Fruit fly (Drosophila melanogaster) whole organism, embryonic: ENCODE measurements around the gene CG3726.

Experiments used
- Asciz ChIP-seq: fragments of 200-800 bp; sonication (Bioruptor generic); optimal IDR thresholded peaks from 2 replicates; lab custom pipeline; 2017; ENCODE audit warnings: missing biosample characterization, mild to moderate bottlenecking, missing genetic modification characterization, missing genetic modification reagents
- B-H2 ChIP-seq: fragments of 200-800 bp; sonication (Bioruptor generic); optimal IDR thresholded peaks from 2 replicates; lab custom pipeline; 2018; ENCODE audit warnings: missing biosample characterization, mild to moderate bottlenecking, missing genetic modification characterization
- CG10979 ChIP-seq: fragments of 200-800 bp; sonication (Bioruptor generic); optimal IDR thresholded peaks from 2 replicates; lab custom pipeline; 2018; ENCODE audit warnings: missing biosample characterization, mild to moderate bottlenecking, missing genetic modification characterization, moderate library complexity
- CG12299 ChIP-seq: fragments of 200-800 bp; sonication (Bioruptor generic); optimal IDR thresholded peaks from 2 replicates; lab custom pipeline; 2018; ENCODE audit warnings: missing biosample characterization, mild to moderate bottlenecking, missing genetic modification characterization
- CG2712 ChIP-seq: fragments of 200-800 bp; optimal IDR thresholded peaks from 3 replicates; lab custom pipeline; 2019; ENCODE audit warnings: missing biosample characterization, mild to moderate bottlenecking, missing genetic modification characterization, moderate library complexity
- CG6683 ChIP-seq: fragments of 200-800 bp; sonication (Bioruptor generic); optimal IDR thresholded peaks from 2 replicates; lab custom pipeline; 2017; ENCODE audit warnings: missing biosample characterization, mild to moderate bottlenecking, missing genetic modification characterization, missing genetic modification reagents
- CG6791 ChIP-seq: fragments of 200-800 bp; sonication (Bioruptor generic); IDR thresholded peaks from 3 replicates; pipeline ENCODE4 v1.3.6; 2022; ENCODE audit warnings: missing biosample characterization, missing genetic modification characterization; ENCODE audit not compliant: partially characterized antibody
- CG7839 ChIP-seq: fragments of 200-800 bp; sonication (Bioruptor generic); optimal IDR thresholded peaks from 3 replicates; lab custom pipeline; 2018; ENCODE audit warnings: missing biosample characterization, mild to moderate bottlenecking, missing genetic modification characterization, moderate library complexity
- CG8478 ChIP-seq: fragments of >200 bp; optimal IDR thresholded peaks from 2 replicates; lab custom pipeline; 2018
- CG9437 ChIP-seq: fragments of 200-800 bp; sonication (Bioruptor generic); optimal IDR thresholded peaks from 2 replicates; lab custom pipeline; 2018; ENCODE audit warnings: missing biosample characterization, mild to moderate bottlenecking, missing genetic modification characterization
- CG9727 ChIP-seq: fragments of 200-800 bp; sonication (Bioruptor generic); optimal IDR thresholded peaks from 3 replicates; lab custom pipeline; 2017; ENCODE audit warnings: missing biosample characterization, mild to moderate bottlenecking, missing genetic modification characterization
- CoRest ChIP-seq: fragments of 200-800 bp; sonication (Bioruptor generic); optimal IDR thresholded peaks from 3 replicates; lab custom pipeline; 2018; ENCODE audit warnings: missing biosample characterization, mild to moderate bottlenecking, missing genetic modification characterization, moderate library complexity
- Dbx ChIP-seq: fragments of 200-800 bp; sonication (Bioruptor generic); IDR thresholded peaks from 3 replicates; pipeline ENCODE4 v1.3.6; 2022; ENCODE audit warnings: missing biosample characterization, missing genetic modification characterization
- Deaf1 ChIP-seq: fragments of 200-800 bp; optimal IDR thresholded peaks from 3 replicates; lab custom pipeline; 2019; ENCODE audit warnings: missing biosample characterization, mild to moderate bottlenecking, missing genetic modification characterization, moderate library complexity
- Dip2 ChIP-seq: fragments of 200-800 bp; sonication (Bioruptor generic); IDR thresholded peaks from 2 replicates; pipeline ENCODE4 v1.3.6; 2022; ENCODE audit warnings: missing biosample characterization, missing genetic modification characterization
- Dip3 ChIP-seq: fragments of 200-800 bp; sonication (Bioruptor generic); optimal IDR thresholded peaks from 3 replicates; lab custom pipeline; 2016; ENCODE audit warnings: missing biosample characterization, missing genetic modification characterization
- HHEX ChIP-seq: fragments of 200-800 bp; sonication (Bioruptor generic); optimal IDR thresholded peaks from 3 replicates; lab custom pipeline; 2017; ENCODE audit warnings: missing biosample characterization, mild to moderate bottlenecking, missing genetic modification characterization, missing genetic modification reagents
- Hey ChIP-seq: fragments of 200-800 bp; sonication (Bioruptor generic); optimal IDR thresholded peaks from 3 replicates; lab custom pipeline; 2018; ENCODE audit warnings: missing biosample characterization, mild to moderate bottlenecking, missing genetic modification characterization
- Hmr ChIP-seq: fragments of 200-800 bp; sonication (Bioruptor generic); optimal IDR thresholded peaks from 3 replicates; lab custom pipeline; 2017; ENCODE audit warnings: mild to moderate bottlenecking, missing biosample characterization, missing genetic modification reagents, missing genetic modification characterization
- Pdp1 ChIP-seq, 2 experiments: fragments of 200-800 bp; sonication (Bioruptor generic); optimal IDR thresholded peaks; 3 replicates each; lab custom pipeline; 2016; ENCODE audit warnings: missing biosample characterization in 2 of 2, missing genetic modification characterization in 2 of 2, mild to moderate bottlenecking in 1 of 2, moderate library complexity in 1 of 2
- Xbp1 ChIP-seq: fragments of 200-800 bp; sonication (Bioruptor generic); optimal IDR thresholded peaks from 3 replicates; lab custom pipeline; 2016; ENCODE audit warnings: missing biosample characterization, mild to moderate bottlenecking, missing genetic modification characterization
- bab2 ChIP-seq: fragments of 200-800 bp; sonication (Bioruptor generic); optimal IDR thresholded peaks from 2 replicates; lab custom pipeline; 2016; ENCODE audit warnings: missing biosample characterization, missing genetic modification characterization
- br ChIP-seq: fragments of >200 bp; optimal IDR thresholded peaks from 2 replicates; lab custom pipeline; 2017
- caup ChIP-seq: fragments of 200-800 bp; sonication (Bioruptor generic); optimal IDR thresholded peaks from 3 replicates; lab custom pipeline; 2017; ENCODE audit warnings: missing biosample characterization, mild to moderate bottlenecking, missing genetic modification characterization, moderate library complexity; ENCODE audit not compliant: severe bottlenecking
- dan ChIP-seq: fragments of 200-800 bp; sonication (Bioruptor generic); IDR thresholded peaks from 2 replicates; pipeline ENCODE4 v1.3.6; 2022; ENCODE audit warnings: missing biosample characterization, missing genetic modification characterization
- dati ChIP-seq: fragments of 200-800 bp; sonication (Bioruptor generic); IDR thresholded peaks from 2 replicates; pipeline ENCODE4 v1.3.6; 2022; ENCODE audit warnings: missing biosample characterization, missing genetic modification characterization
- dmrt99B ChIP-seq: fragments of 200-800 bp; sonication (Bioruptor generic); optimal IDR thresholded peaks from 2 replicates; lab custom pipeline; 2018; ENCODE audit warnings: missing biosample characterization, mild to moderate bottlenecking, missing genetic modification characterization, moderate library complexity
- ems ChIP-seq: fragments of 200-800 bp; sonication (Bioruptor generic); optimal IDR thresholded peaks from 3 replicates; lab custom pipeline; 2016; ENCODE audit warnings: missing biosample characterization, missing genetic modification characterization
- gcm ChIP-seq: fragments of 200-800 bp; sonication (Bioruptor generic); optimal IDR thresholded peaks from 2 replicates; lab custom pipeline; 2019; ENCODE audit warnings: missing biosample characterization, mild to moderate bottlenecking, missing genetic modification characterization, moderate library complexity
- gem ChIP-seq: fragments of 200-800 bp; sonication (Bioruptor generic); optimal IDR thresholded peaks from 2 replicates; lab custom pipeline; 2019; ENCODE audit warnings: missing biosample characterization, mild to moderate bottlenecking, missing genetic modification characterization, moderate library complexity
- grau ChIP-seq: fragments of 200-800 bp; optimal IDR thresholded peaks from 3 replicates; lab custom pipeline; 2019; ENCODE audit warnings: missing biosample characterization, mild to moderate bottlenecking, missing genetic modification characterization, moderate library complexity
- gsb-n ChIP-seq: fragments of 200-800 bp; sonication (Bioruptor generic); optimal IDR thresholded peaks from 3 replicates; lab custom pipeline; 2018; ENCODE audit warnings: missing biosample characterization, mild to moderate bottlenecking, missing genetic modification characterization
- hkb ChIP-seq, 2 experiments: fragments of 200-800 bp in 1 of 2; fragments of >200 bp in 1 of 2; sonication (Bioruptor generic) in 1 of 2; IDR thresholded peaks in 1 of 2; optimal IDR thresholded peaks in 1 of 2; 2 replicates each; pipeline versions ENCODE4 v1.3.6 to Lab custom; 2017 to 2022; ENCODE audit warnings: missing biosample characterization in 1 of 2, missing genetic modification characterization in 1 of 2
- hth ChIP-seq: fragments of >200 bp; optimal IDR thresholded peaks from 2 replicates; lab custom pipeline; 2017; ENCODE audit warnings: inconsistent platforms
- jigr1 ChIP-seq: fragments of 200-800 bp; sonication (Bioruptor generic); IDR thresholded peaks from 3 replicates; pipeline ENCODE4 v1.3.6; 2022; ENCODE audit warnings: missing biosample characterization, missing genetic modification characterization
- jumu ChIP-seq: fragments of 200-800 bp; sonication (Bioruptor generic); optimal IDR thresholded peaks from 3 replicates; lab custom pipeline; 2016; ENCODE audit warnings: missing biosample characterization, missing genetic modification characterization
- lab ChIP-seq: fragments of 200-800 bp; sonication (Bioruptor generic); optimal IDR thresholded peaks from 3 replicates; lab custom pipeline; 2017; ENCODE audit warnings: missing biosample characterization, missing genetic modification characterization, mild to moderate bottlenecking, moderate library complexity, missing genetic modification reagents
- lbe ChIP-seq: fragments of 200-800 bp; sonication (Bioruptor generic); optimal IDR thresholded peaks from 2 replicates; lab custom pipeline; 2016; ENCODE audit warnings: missing biosample characterization, mild to moderate bottlenecking, missing genetic modification characterization
- nerfin-1 ChIP-seq: fragments of 200-800 bp; sonication (Bioruptor generic); optimal IDR thresholded peaks from 3 replicates; lab custom pipeline; 2019; ENCODE audit warnings: missing biosample characterization, mild to moderate bottlenecking, missing genetic modification characterization, moderate library complexity
- nerfin-2 ChIP-seq: fragments of 200-800 bp; sonication (Bioruptor generic); IDR thresholded peaks from 2 replicates; pipeline ENCODE4 v1.3.6; 2022; ENCODE audit warnings: missing biosample characterization, missing genetic modification characterization; ENCODE audit not compliant: partially characterized antibody
- p53 ChIP-seq: fragments of 200-800 bp; sonication (Bioruptor generic); optimal IDR thresholded peaks from 2 replicates; lab custom pipeline; 2016; ENCODE audit warnings: missing biosample characterization, missing genetic modification characterization
- phol ChIP-seq: fragments of 200-800 bp; sonication (Bioruptor generic); optimal IDR thresholded peaks from 3 replicates; lab custom pipeline; 2018; ENCODE audit warnings: missing biosample characterization, mild to moderate bottlenecking, missing genetic modification characterization, moderate library complexity
- repo ChIP-seq: fragments of 200-800 bp; sonication (Bioruptor generic); optimal IDR thresholded peaks from 2 replicates; lab custom pipeline; 2016; ENCODE audit warnings: missing biosample characterization, missing genetic modification characterization
- slbo ChIP-seq: fragments of 200-800 bp; sonication (Bioruptor generic); IDR thresholded peaks from 2 replicates; pipeline ENCODE4 v1.3.6; 2022; ENCODE audit warnings: missing biosample characterization, missing genetic modification characterization
- sna ChIP-seq: fragments of 200-800 bp; sonication (Bioruptor generic); IDR thresholded peaks from 2 replicates; pipeline ENCODE4 v1.3.6; 2022; ENCODE audit warnings: missing biosample characterization, missing genetic modification characterization; ENCODE audit not compliant: partially characterized antibody
- tin ChIP-seq: fragments of 200-800 bp; sonication (Bioruptor generic); optimal IDR thresholded peaks from 3 replicates; lab custom pipeline; 2016; ENCODE audit warnings: missing biosample characterization, missing genetic modification characterization
- ttk ChIP-seq: fragments of 200-800 bp; sonication (Bioruptor generic); IDR thresholded peaks from 2 replicates; pipeline ENCODE4 v2.1.2; 2022; ENCODE audit warnings: missing biosample characterization, missing genetic modification characterization
- tx ChIP-seq: fragments of 200-800 bp; sonication (Bioruptor generic); optimal IDR thresholded peaks from 2 replicates; lab custom pipeline; 2016; ENCODE audit warnings: missing biosample characterization, missing genetic modification characterization
- unpg ChIP-seq: fragments of 200-800 bp; sonication (Bioruptor generic); optimal IDR thresholded peaks from 3 replicates; lab custom pipeline; 2018; ENCODE audit warnings: missing biosample characterization, mild to moderate bottlenecking, missing genetic modification characterization, moderate library complexity
- wek ChIP-seq: fragments of 200-800 bp; sonication (Bioruptor generic); optimal IDR thresholded peaks from 3 replicates; lab custom pipeline; 2018; ENCODE audit warnings: missing biosample characterization, mild to moderate bottlenecking, missing genetic modification characterization, moderate library complexity
- z ChIP-seq: fragments of 200-800 bp; sonication (Bioruptor generic); IDR thresholded peaks from 3 replicates; pipeline ENCODE4 v1.3.6; 2022; ENCODE audit warnings: missing biosample characterization, missing genetic modification characterization

The CG3726 gene

DNA sequence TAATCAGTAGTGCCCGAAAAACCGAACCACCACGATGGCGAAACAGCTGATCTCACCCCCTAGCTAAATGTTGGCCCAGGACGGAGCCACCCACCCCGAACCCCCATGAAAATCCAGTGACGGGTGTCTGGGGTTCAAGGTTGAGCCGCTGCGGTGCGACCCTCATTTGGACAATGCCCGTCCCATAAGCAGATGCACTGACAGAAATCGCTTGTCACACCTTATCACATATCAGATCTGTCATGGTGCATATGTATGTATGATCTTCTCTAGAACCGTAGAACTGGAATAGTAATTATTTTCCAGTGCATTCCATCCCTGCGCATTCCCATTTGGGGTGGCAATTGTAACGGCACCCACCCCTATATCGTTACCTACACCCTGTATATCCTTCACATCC lies 28.0 kb upstream of the CG3726 start (continued):
- TF ChIP-seq dati (GFP tag; lab: Robert Waterston, UW) (no peak), CG9727 (no peak), Hmr (GFP tag; lab: Kevin White, UChicago) (peak; percentile 27), gem (tag; lab: Kevin White, UChicago) (peak; percentile 47), lab (GFP tag; lab: Kevin White, UChicago) (peak; percentile 35), Dip2 (GFP tag; lab: Robert Waterston, UW) (no peak), ttk (GFP tag; lab: Robert Waterston, UW) (no peak), CG12299 (no peak), caup (no peak), unpg (GFP tag; lab: Kevin White, UChicago) (peak; percentile 29), HHEX (GFP tag; lab: Kevin White, UChicago) (no peak), hkb (optimal IDR thresholded peaks at IDR 0.05; lab: Kevin White, UChicago) (no peak), hkb (GFP tag; IDR thresholded peaks at IDR 0.05; lab: Robert Waterston, UW) (0 out of 2 replicates have a peak, but pooled peaks have one; percentile 34), tin (GFP tag; lab: Kevin White, UChicago) (peak; percentile 43), jumu (peak; percentile 28), dmrt99B (tag; lab: Kevin White, UChicago) (peak; percentile 30), nerfin-2 (GFP tag; lab: Robert Waterston, UW) (no peak), hth (lab: Kevin White, UChicago) (no peak), Dbx (no peak), repo (no peak), Deaf1 (no peak), sna (GFP tag; lab: Robert Waterston, UW) (no peak), z (GFP tag; lab: Robert Waterston, UW) (no peak), CG9437 (GFP tag; lab: Kevin White, UChicago) (no peak), CG10979 (tag; lab: Kevin White, UChicago) (peak; percentile 49), lbe (GFP tag; lab: Kevin White, UChicago) (no peak), dan (GFP tag; lab: Robert Waterston, UW) (no peak), br (lab: Kevin White, UChicago) (no peak), B-H2 (GFP tag; lab: Kevin White, UChicago) (no peak), Asciz (GFP tag; lab: Kevin White, UChicago) (peak; percentile 1), Xbp1 (GFP tag; lab: Kevin White, UChicago) (peak; percentile 20), slbo (GFP tag; lab: Robert Waterston, UW) (peak; percentile 37; the same call in 1 of the 2 replicates), phol (tag; lab: Kevin White, UChicago) (peak; percentile 17), CoRest (tag; lab: Kevin White, UChicago) (no peak), CG2712 (tag; lab: Kevin White, UChicago) (peak; percentile 52), Hey (tag; lab: Kevin White, UChicago) (peak; percentile 54), tx (no peak), bab2 (peak; percentile 6), CG7839 (peak; percentile 27), Pdp1 (GFP tag; optimal IDR thresholded peaks at IDR 0.05; lab: Kevin White, UChicago) (peak; percentile 0 to 19), gsb-n (tag; lab: Kevin White, UChicago) (peak; percentile 49), nerfin-1 (peak; percentile 46), CG6683 (no peak), Dip3 (no peak), CG8478 (lab: Kevin White, UChicago) (no peak), grau (tag; lab: Kevin White, UChicago) (peak; percentile 27), ems (GFP tag; lab: Kevin White, UChicago) (no peak), CG6791 (GFP tag; lab: Robert Waterston, UW) (no peak), wek (GFP tag; lab: Kevin White, UChicago) (no peak), jigr1 (GFP tag; lab: Robert Waterston, UW) (no peak), p53 (GFP tag; lab: Kevin White, UChicago) (no peak), gcm (GFP tag; lab: Kevin White, UChicago) (peak; percentile 78)
